Fruit fly (Drosophila melanogaster): ENCODE results near the gene Cyp4d8.
A peak's percentile ranks its signal among the peaks of the same experiment; 100 is the strongest.
"Not testable (repeated sequence)": the region's sequence is repeated elsewhere in the genome, so short reads cannot be mapped to it uniquely, and the experiment has no call there.

Cyp4d8 gene

dm6 chr3L:7510414-7511384 lies 14.7 kb upstream of the Cyp4d8 start, which contains the start of gene CG7546 (continued):
- TF ChIP-seq sna (GFP tag; IDR thresholded peaks at IDR 0.05; ENCODE audit: partially characterized antibody), result no peak
- TF ChIP-seq HLH3B (GFP tag; IDR thresholded peaks at IDR 0.05), result 0 out of 2 replicates have a peak, but pooled peaks have one; percentile 15
- no peak for TF ChIP-seq Lim3 (GFP tag; IDR thresholded peaks at IDR 0.05)
- no peak for TF ChIP-seq sqz (GFP tag; optimal IDR thresholded peaks at IDR 0.05)
- TF ChIP-seq ac (GFP tag; optimal IDR thresholded peaks at IDR 0.05), result no peak
- TF ChIP-seq CG8478 (optimal IDR thresholded peaks at IDR 0.05), result no peak
- no peak for TF ChIP-seq CG4404 (GFP tag; IDR thresholded peaks at IDR 0.05)
- peak; percentile 73 for TF ChIP-seq CG3847 (GFP tag; IDR thresholded peaks at IDR 0.05)
- TF ChIP-seq zfh2 (GFP tag; optimal IDR thresholded peaks at IDR 0.05), result peak; percentile 40
- peak; percentile 72 for TF ChIP-seq CG14710 (tag; optimal IDR thresholded peaks at IDR 0.05)
- no peak for TF ChIP-seq dimm (GFP tag; IDR thresholded peaks at IDR 0.05)
- TF ChIP-seq CG17829 (tag; optimal IDR thresholded peaks at IDR 0.05), result peak; percentile 31
- peak; percentile 84 for TF ChIP-seq CG1832 (GFP tag; optimal IDR thresholded peaks at IDR 0.05)
- TF ChIP-seq knrl (GFP tag; IDR thresholded peaks at IDR 0.05; ENCODE audit: partially characterized antibody), result peak; percentile 35; the same call in 1 of the 3 replicates
- no peak for TF ChIP-seq CG6254 (GFP tag; optimal IDR thresholded peaks at IDR 0.05)
- TF ChIP-seq CG10321 (GFP tag; IDR thresholded peaks at IDR 0.05), result peak; percentile 50; the same call in 1 of the 2 replicates
- TF ChIP-seq ERR (GFP tag; optimal IDR thresholded peaks at IDR 0.05), result no peak
- peak; percentile 92 for TF ChIP-seq E2f2 (GFP tag; IDR thresholded peaks at IDR 0.05)
- no peak for TF ChIP-seq Fer1 (GFP tag; optimal IDR thresholded peaks at IDR 0.05)
- TF ChIP-seq amos (GFP tag; IDR thresholded peaks at IDR 0.05; ENCODE audit: partially characterized antibody), result 0 out of 2 replicates have a peak, but pooled peaks have one; percentile 13
- TF ChIP-seq CG13287 (GFP tag; IDR thresholded peaks at IDR 0.05; ENCODE audit: partially characterized antibody), result peak; percentile 27; the same call in 1 of the 2 replicates
- TF ChIP-seq CG10209 (GFP tag; optimal IDR thresholded peaks at IDR 0.05), result peak; percentile 24
- no peak for TF ChIP-seq ato (GFP tag; IDR thresholded peaks at IDR 0.05; ENCODE audit: partially characterized antibody)
- TF ChIP-seq NC2α (GFP tag; optimal IDR thresholded peaks at IDR 0.05), result no peak
- TF ChIP-seq maf-S (GFP tag; optimal IDR thresholded peaks at IDR 0.05), result no peak
- peak; percentile 48 for TF ChIP-seq sug (tag; optimal IDR thresholded peaks at IDR 0.05)

dm6 chr3L:7506117-7506516 lies 10.1 kb upstream of the Cyp4d8 start, which contains the start of gene CG7548:
CG7548 (minus strand) TSS chr3L:7506217.
- TF ChIP-seq cg (GFP tag; optimal IDR thresholded peaks at IDR 0.05) (no peak), CG1792 (GFP tag; optimal IDR thresholded peaks at IDR 0.05) (no peak), CG7839 (tag; optimal IDR thresholded peaks at IDR 0.05) (no peak), CG9817 (tag; optimal IDR thresholded peaks at IDR 0.05) (no peak), CG4707 (GFP tag; optimal IDR thresholded peaks at IDR 0.05) (no peak), Atf-2 (GFP tag; optimal IDR thresholded peaks at IDR 0.05) (no peak)

dm6 chr3L:7498731-7499130 lies 2.7 kb upstream of the Cyp4d8 start, which contains the start of gene CG8539:
CG8539 (minus strand) TSS chr3L:7498831.
- not testable (repeated sequence) for TF ChIP-seq Tbp (GFP tag; optimal IDR thresholded peaks at IDR 0.05); CG10366 (GFP tag; IDR thresholded peaks at IDR 0.05); vvl (GFP tag; IDR thresholded peaks at IDR 0.05)
